Worm (Caenorhabditis elegans): Measurements from ENCODE around the gene C04G6.13.

Gene C04G6.13

DNA sequence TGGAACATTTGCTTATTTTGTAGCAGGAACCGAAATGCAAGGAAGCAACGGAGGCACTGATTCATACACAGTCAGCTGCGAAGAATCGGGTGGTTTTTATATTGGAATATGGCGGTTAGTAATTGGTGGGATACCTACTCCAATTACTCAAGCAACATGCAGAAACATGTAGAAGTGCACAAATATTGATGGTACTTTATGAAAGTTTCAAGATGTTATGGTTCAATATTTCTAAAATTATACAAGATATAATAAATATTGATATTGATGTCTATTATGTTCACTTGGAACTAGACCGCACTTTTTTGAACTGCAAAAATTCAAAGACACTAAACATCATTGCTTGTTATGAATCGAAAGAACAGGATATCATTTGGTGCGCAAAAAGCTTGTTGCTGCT is at the start of gene C04G6.13:
Gene C04G6.13, plus strand, starts transcription at position 301 of the 400 bp plus-strand sequence.
- no peak for TF ChIP-seq lsy-2 (tag; optimal IDR thresholded peaks at IDR 0.05)
- TF ChIP-seq peb-1 (tag; optimal IDR thresholded peaks at IDR 0.05): no peak
- TF ChIP-seq unc-62 (GFP tag; optimal IDR thresholded peaks at IDR 0.05): no peak
- TF ChIP-seq ztf-1 (GFP tag; conservative IDR thresholded peaks at IDR 0.05): no peak
- no peak for TF ChIP-seq F13H6.1 (tag; optimal IDR thresholded peaks at IDR 0.05)
- no peak for TF ChIP-seq alr-1 (tag; optimal IDR thresholded peaks at IDR 0.05)
- TF ChIP-seq nhr-11 (tag; optimal IDR thresholded peaks at IDR 0.05): no peak
- no peak for TF ChIP-seq snpc-4 (tag; optimal IDR thresholded peaks at IDR 0.05)
- no peak for TF ChIP-seq ZK546.5 (tag; optimal IDR thresholded peaks at IDR 0.05)
- TF ChIP-seq nhr-12 (tag; optimal IDR thresholded peaks at IDR 0.05): no peak
- TF ChIP-seq egl-27 (tag; optimal IDR thresholded peaks at IDR 0.05): no peak
- TF ChIP-seq nhr-25 (tag; optimal IDR thresholded peaks at IDR 0.05): no peak
- no peak for TF ChIP-seq ceh-16 (tag; optimal IDR thresholded peaks at IDR 0.05)
- TF ChIP-seq fos-1 (tag; optimal IDR thresholded peaks at IDR 0.05): no peak
- no peak for TF ChIP-seq ceh-82 (tag; optimal IDR thresholded peaks at IDR 0.05)
- TF ChIP-seq aly-2 (tag; optimal IDR thresholded peaks at IDR 0.05): no peak

DNA sequence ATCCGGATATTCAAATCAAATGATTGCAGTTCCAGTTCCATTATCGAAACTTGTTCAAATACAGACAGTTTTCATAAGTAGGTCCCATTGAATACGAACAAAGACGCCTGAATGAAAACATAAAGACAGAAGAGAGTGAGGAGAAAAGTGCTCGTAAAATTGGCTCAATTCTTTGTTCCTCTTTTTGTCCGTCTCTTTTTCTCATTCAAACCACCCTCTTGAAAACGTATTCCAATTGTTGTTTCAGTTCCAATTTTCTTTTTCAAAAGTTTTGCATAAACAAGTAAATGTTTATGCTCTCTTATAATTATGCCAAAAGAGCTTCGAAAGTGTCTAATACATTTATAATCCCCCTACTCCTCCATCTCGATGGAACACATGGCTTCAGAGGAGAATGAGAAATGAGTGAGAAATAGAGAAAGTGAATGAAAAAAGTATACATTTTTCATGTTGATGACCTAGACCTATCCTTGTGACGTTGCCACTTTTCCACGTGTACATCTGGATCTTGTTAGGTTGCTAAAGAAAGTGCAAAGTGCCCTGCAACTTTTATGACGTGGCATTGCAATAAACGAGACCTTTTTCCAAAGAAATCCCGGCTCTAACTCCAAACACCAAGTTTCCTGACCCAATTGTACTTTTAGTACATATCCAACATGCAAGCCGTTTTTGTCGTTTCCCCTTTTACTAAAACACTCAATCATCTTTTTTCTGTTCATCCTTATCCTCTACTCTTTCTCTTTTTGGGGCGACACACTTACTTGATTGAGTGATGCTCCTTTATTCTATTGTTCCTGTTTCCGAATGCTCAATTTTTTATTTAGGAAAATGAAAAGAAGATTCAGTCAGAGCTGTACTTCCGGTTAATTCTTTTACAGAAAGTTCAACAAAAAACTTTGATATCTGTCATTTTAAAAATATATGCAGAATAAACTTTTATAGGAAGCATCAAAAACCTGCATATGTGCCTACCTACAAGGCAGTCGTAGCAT is 47.5 kb upstream of the C04G6.13 start:
- TF ChIP-seq sem-4 (tag; optimal IDR thresholded peaks at IDR 0.05) (peak; percentile 6), nhr-129 (tag; optimal IDR thresholded peaks at IDR 0.05) (peak; percentile 10), dmd-4 (tag; optimal IDR thresholded peaks at IDR 0.05) (no peak), mdl-1 (tag; optimal IDR thresholded peaks at IDR 0.05) (no peak), lin-11 (tag; optimal IDR thresholded peaks at IDR 0.05) (no peak), ama-1 (optimal IDR thresholded peaks at IDR 0.05) (no peak), alr-1 (tag; optimal IDR thresholded peaks at IDR 0.05) (no peak), nhr-23 (tag; optimal IDR thresholded peaks at IDR 0.05) (no peak), skn-1 (tag; optimal IDR thresholded peaks at IDR 0.05) (no peak), nhr-12 (tag; optimal IDR thresholded peaks at IDR 0.05) (no peak), nhr-6 (tag; optimal IDR thresholded peaks at IDR 0.05) (no peak), Y55F3AM.14 (GFP tag; optimal IDR thresholded peaks at IDR 0.05) (no peak), unc-39 (tag; optimal IDR thresholded peaks at IDR 0.05) (no peak), aly-2 (tag; optimal IDR thresholded peaks at IDR 0.05) (no peak), nhr-237 (tag; optimal IDR thresholded peaks at IDR 0.05) (no peak), F13H6.1 (tag; optimal IDR thresholded peaks at IDR 0.05) (no peak), ztf-4 (tag; optimal IDR thresholded peaks at IDR 0.05) (no peak), nhr-21 (tag; optimal IDR thresholded peaks at IDR 0.05) (no peak), C34F6.9 (tag; optimal IDR thresholded peaks at IDR 0.05) (peak; percentile 7), lin-39 (tag; optimal IDR thresholded peaks at IDR 0.05) (no peak), snpc-4 (tag; optimal IDR thresholded peaks at IDR 0.05) (no peak), nhr-77 (tag; optimal IDR thresholded peaks at IDR 0.05) (no peak), lsy-2 (tag; optimal IDR thresholded peaks at IDR 0.05) (peak in 1 of 2 experiments; percentile 2), mab-5 (tag; optimal IDR thresholded peaks at IDR 0.05) (no peak), sma-9 (GFP tag; optimal IDR thresholded peaks at IDR 0.05) (no peak), sma-9 (tag; optimal IDR thresholded peaks at IDR 0.05) (no peak), sma-3 (GFP tag; optimal IDR thresholded peaks at IDR 0.05) (no peak), unc-55 (GFP tag; optimal IDR thresholded peaks at IDR 0.05) (peak; percentile 46), nhr-25 (tag; optimal IDR thresholded peaks at IDR 0.05) (no peak), gmeb-1 (tag; optimal IDR thresholded peaks at IDR 0.05) (no peak), egl-27 (tag; optimal IDR thresholded peaks at IDR 0.05) (no peak)

DNA sequence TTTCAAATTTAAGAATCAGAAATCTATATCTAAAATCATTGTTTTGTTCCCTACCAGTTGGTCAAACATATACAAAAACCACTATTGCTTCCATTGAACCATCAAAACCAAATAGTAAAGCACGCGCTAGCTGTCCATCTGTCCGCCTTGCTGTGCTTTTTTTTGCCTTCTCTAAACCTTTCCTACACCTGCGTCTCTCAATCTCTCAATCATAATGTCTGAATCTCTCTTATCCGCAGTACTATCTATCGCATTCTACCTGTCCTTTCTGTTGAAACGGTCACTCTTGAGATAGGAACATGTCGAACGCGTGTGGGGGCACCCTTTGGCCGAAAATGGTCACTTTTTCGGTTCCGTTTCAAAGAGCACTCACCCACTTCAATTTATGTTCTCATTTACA is 46.8 kb upstream of the C04G6.13 start:
- no peak for TF ChIP-seq nhr-6 (tag; optimal IDR thresholded peaks at IDR 0.05)
- TF ChIP-seq mdl-1 (tag; optimal IDR thresholded peaks at IDR 0.05): no peak
- TF ChIP-seq C34F6.9 (tag; optimal IDR thresholded peaks at IDR 0.05): peak; percentile 20
- TF ChIP-seq F13H6.1 (tag; optimal IDR thresholded peaks at IDR 0.05): no peak
- TF ChIP-seq gmeb-1 (tag; optimal IDR thresholded peaks at IDR 0.05): no peak
- TF ChIP-seq lsy-2 (tag; optimal IDR thresholded peaks at IDR 0.05): no peak
- TF ChIP-seq elt-1 (tag; optimal IDR thresholded peaks at IDR 0.05): no peak
- no peak for TF ChIP-seq nhr-12 (tag; optimal IDR thresholded peaks at IDR 0.05)
- peak; percentile 41 for TF ChIP-seq nhr-129 (tag; optimal IDR thresholded peaks at IDR 0.05)
- TF ChIP-seq Y55F3AM.14 (GFP tag; optimal IDR thresholded peaks at IDR 0.05): no peak
- no peak for TF ChIP-seq ceh-16 (tag; optimal IDR thresholded peaks at IDR 0.05)
- TF ChIP-seq nhr-25 (tag; optimal IDR thresholded peaks at IDR 0.05): no peak
- TF ChIP-seq unc-62 (GFP tag; optimal IDR thresholded peaks at IDR 0.05): no peak
- no peak for TF ChIP-seq lin-13 (GFP tag; optimal IDR thresholded peaks at IDR 0.05)
- TF ChIP-seq peb-1 (tag; optimal IDR thresholded peaks at IDR 0.05): no peak
- TF ChIP-seq snpc-4 (tag; optimal IDR thresholded peaks at IDR 0.05): no peak
- TF ChIP-seq nhr-77 (tag; optimal IDR thresholded peaks at IDR 0.05): no peak
- peak; percentile 10 for TF ChIP-seq blmp-1 (tag; optimal IDR thresholded peaks at IDR 0.05; ENCODE audit: insufficient read depth)
- no peak for TF ChIP-seq lin-39 (tag; optimal IDR thresholded peaks at IDR 0.05)
- no peak for TF ChIP-seq nhr-10 (tag; optimal IDR thresholded peaks at IDR 0.05)
- TF ChIP-seq crh-2 (tag; optimal IDR thresholded peaks at IDR 0.05): no peak
